Fruit fly (Drosophila melanogaster) whole organism, adult: Measurements from ENCODE around the gene eIF2Balpha.

Experiments used
- CG11617 ChIP-seq: fragments of 200-800 bp; sonication (Bioruptor generic); optimal IDR thresholded peaks from 2 replicates; lab custom pipeline; 2017; ENCODE audit warnings: mild to moderate bottlenecking, missing biosample characterization, missing genetic modification reagents, missing genetic modification characterization
- CG12768 ChIP-seq: fragments of 200-800 bp; sonication (Bioruptor generic); optimal IDR thresholded peaks from 2 replicates; lab custom pipeline; 2017; ENCODE audit warnings: missing biosample characterization, missing genetic modification characterization, mild to moderate bottlenecking, moderate library complexity, missing genetic modification reagents
- CG1620 ChIP-seq: fragments of 200-800 bp; sonication (Bioruptor generic); optimal IDR thresholded peaks from 2 replicates; lab custom pipeline; 2016; ENCODE audit warnings: missing biosample characterization, missing genetic modification characterization
- CG5204 ChIP-seq: fragments of 200-800 bp; sonication (Bioruptor generic); optimal IDR thresholded peaks from 2 replicates; lab custom pipeline; 2016; ENCODE audit warnings: missing biosample characterization, missing genetic modification characterization
- Clk ChIP-seq: fragments of 200-800 bp; sonication (Bioruptor generic); optimal IDR thresholded peaks from 2 replicates; lab custom pipeline; 2017; ENCODE audit warnings: missing biosample characterization, missing genetic modification characterization
- bab1 ChIP-seq: fragments of 200-800 bp; sonication (Bioruptor generic); optimal IDR thresholded peaks from 3 replicates; lab custom pipeline; 2019; ENCODE audit warnings: missing biosample characterization, mild to moderate bottlenecking, missing genetic modification characterization, moderate library complexity
- kay ChIP-seq: fragments of 200-800 bp; sonication (Bioruptor generic); peaks from one replicate; lab custom pipeline; 2016; ENCODE audit warnings: missing biosample characterization, missing genetic modification characterization, borderline replicate concordance
- toe ChIP-seq: fragments of 200-800 bp; sonication (Bioruptor generic); optimal IDR thresholded peaks from 2 replicates; lab custom pipeline; 2016; ENCODE audit warnings: missing biosample characterization, missing genetic modification characterization

DNA sequence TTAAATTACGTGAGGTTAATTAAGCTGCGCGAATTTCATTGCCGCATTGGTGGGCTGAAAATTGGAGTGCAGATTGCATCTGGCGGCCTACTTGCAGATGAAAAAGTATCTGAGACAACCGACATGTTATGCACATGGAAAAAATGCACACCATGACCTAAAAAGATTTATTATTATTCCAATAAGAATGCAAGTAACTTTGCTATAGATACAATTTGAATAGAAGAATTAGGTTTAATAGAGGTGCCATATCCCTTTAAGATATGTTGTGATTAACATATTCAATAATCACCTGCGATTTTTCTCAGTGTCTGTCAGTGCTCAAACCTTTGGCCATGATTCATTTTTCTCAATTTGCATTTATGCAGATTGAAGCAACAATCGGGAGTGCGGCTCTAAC, 45.8 kb upstream of the eIF2Balpha start:
- no peak for TF ChIP-seq bab1 (GFP tag; lab: Kevin White, UChicago)
- no peak for TF ChIP-seq CG12768
- no peak for TF ChIP-seq CG11617 (GFP tag; lab: Kevin White, UChicago)
- TF ChIP-seq toe: no peak
- no peak for TF ChIP-seq Clk (GFP tag; lab: Kevin White, UChicago)
- no peak for TF ChIP-seq CG1620 (GFP tag; lab: Kevin White, UChicago)
- TF ChIP-seq kay (GFP tag; lab: Kevin White, UChicago): no peak
- TF ChIP-seq CG5204 (GFP tag; lab: Kevin White, UChicago): no peak
